Fruit fly (Drosophila melanogaster) whole organism, wandering third instar larva: Measurements from ENCODE around the gene Datp.

ENCODE experiments used
- Hnf4 ChIP-seq: fragments of 200-800 bp; sonication (Bioruptor generic); optimal IDR thresholded peaks from 2 replicates; lab custom pipeline; 2016; ENCODE audit warnings: missing biosample characterization, mild to moderate bottlenecking, missing genetic modification characterization
- h ChIP-seq: fragments of 200-800 bp; sonication (Bioruptor generic); optimal IDR thresholded peaks from 3 replicates; lab custom pipeline; 2016; ENCODE audit warnings: missing biosample characterization, mild to moderate bottlenecking, missing genetic modification characterization

DNA sequence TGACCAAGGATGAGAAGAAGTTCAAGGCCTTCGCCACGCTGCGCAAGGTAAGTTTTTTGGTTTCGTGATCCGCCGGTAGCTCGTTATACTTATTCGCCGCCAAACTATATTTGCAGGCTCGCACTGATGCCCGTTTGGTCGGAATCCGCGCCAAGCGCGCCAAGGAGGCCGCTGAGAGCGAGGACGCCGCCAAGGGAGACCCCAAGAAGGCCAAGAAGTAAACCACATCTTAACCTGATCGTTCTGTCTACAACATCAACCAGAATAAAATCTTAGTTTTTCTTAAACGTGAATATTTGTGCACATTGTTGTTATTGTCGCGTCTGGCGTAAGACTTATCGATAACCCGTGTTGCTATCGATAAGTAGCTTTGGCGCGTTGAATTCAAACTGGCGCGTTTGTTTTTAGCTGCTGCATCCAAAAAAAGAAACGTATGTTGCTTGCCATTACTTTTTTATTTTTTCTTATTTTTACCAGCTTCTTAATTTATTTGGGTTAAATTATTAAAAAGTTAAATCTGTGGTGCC is 29.7 kb upstream of the Datp start:
- no peak for TF ChIP-seq h (GFP tag; lab: Kevin White, UChicago)
- no peak for TF ChIP-seq Hnf4 (GFP tag; lab: Kevin White, UChicago)
